Worm (Caenorhabditis elegans): ENCODE results near the gene scvp-1.

Gene scvp-1

ce11 chrV:10887564-10887963, 43.5 kb downstream of the scvp-1 start:
- peak; percentile 30 for TF ChIP-seq nhr-85 (tag)
- TF ChIP-seq F16B12.6 (tag; optimal IDR thresholded peaks at IDR 0.05), result no peak
- TF ChIP-seq aha-1 (tag; optimal IDR thresholded peaks at IDR 0.05), result no peak
- no peak for TF ChIP-seq efl-1 (optimal IDR thresholded peaks at IDR 0.05)
- peak in 1 of 2 experiments; percentile 89 for TF ChIP-seq efl-1 (GFP tag; optimal IDR thresholded peaks at IDR 0.05 in 1 of 2)
- no peak for TF ChIP-seq swsn-7 (tag; optimal IDR thresholded peaks at IDR 0.05)
- no peak for TF ChIP-seq sox-4 (tag; optimal IDR thresholded peaks at IDR 0.05)
- no peak for TF ChIP-seq ceh-63 (GFP tag; optimal IDR thresholded peaks at IDR 0.05)
- TF ChIP-seq lsy-2 (tag; optimal IDR thresholded peaks at IDR 0.05), result peak in 1 of 2 experiments; percentile 3
- TF ChIP-seq pax-3 (tag; optimal IDR thresholded peaks at IDR 0.05), result no peak
- TF ChIP-seq lin-15B (tag; optimal IDR thresholded peaks at IDR 0.05), result no peak
- TF ChIP-seq lin-13 (GFP tag; optimal IDR thresholded peaks at IDR 0.05), result no peak
- TF ChIP-seq fos-1 (tag; optimal IDR thresholded peaks at IDR 0.05), result no peak
- no peak for TF ChIP-seq ceh-8 (GFP tag; optimal IDR thresholded peaks at IDR 0.05)
- TF ChIP-seq hlh-17 (GFP tag; optimal IDR thresholded peaks at IDR 0.05; ENCODE audit: borderline replicate concordance), result no peak
- TF ChIP-seq fkh-10 (GFP tag; optimal IDR thresholded peaks at IDR 0.05), result no peak
- peak; percentile 15 for TF ChIP-seq ama-1 (optimal IDR thresholded peaks at IDR 0.05)
- peak in 1 of 2 experiments; percentile 9 for TF ChIP-seq lin-35 (GFP tag; optimal IDR thresholded peaks at IDR 0.05)
- TF ChIP-seq nhr-90 (tag; optimal IDR thresholded peaks at IDR 0.05; ENCODE audit: poor library complexity), result peak; percentile 28
- TF ChIP-seq dsc-1 (tag; optimal IDR thresholded peaks at IDR 0.05), result no peak
- no peak for TF ChIP-seq rnt-1 (tag; optimal IDR thresholded peaks at IDR 0.05)
- no peak for TF ChIP-seq fkh-4 (tag; optimal IDR thresholded peaks at IDR 0.05; ENCODE audit: borderline replicate concordance)
- peak; percentile 6 for TF ChIP-seq nhr-47 (tag; optimal IDR thresholded peaks at IDR 0.05)
- peak; percentile 34 for TF ChIP-seq nhr-71 (tag; optimal IDR thresholded peaks at IDR 0.05)
- TF ChIP-seq C16A3.4 (tag; optimal IDR thresholded peaks at IDR 0.05), result peak; percentile 49

ce11 chrV:10886405-10886887, 44.6 kb downstream of the scvp-1 start, which contains the start of gene F32D8.3:
TSS of gene F32D8.3 (plus strand) at chrV:10886837.
- no peak for TF ChIP-seq vab-15 (tag; optimal IDR thresholded peaks at IDR 0.05)
- TF ChIP-seq efl-1 (optimal IDR thresholded peaks at IDR 0.05), result no peak
- no peak for TF ChIP-seq efl-1 (GFP tag; optimal IDR thresholded peaks at IDR 0.05 in 1 of 2)
- peak; percentile 98 for TF ChIP-seq blmp-1 (tag; optimal IDR thresholded peaks at IDR 0.05)
- no peak for TF ChIP-seq aha-1 (tag; optimal IDR thresholded peaks at IDR 0.05)
- no peak for TF ChIP-seq nhr-237 (tag; optimal IDR thresholded peaks at IDR 0.05)
- TF ChIP-seq unc-30 (tag; optimal IDR thresholded peaks at IDR 0.05), result no peak
- peak; percentile 46 for TF ChIP-seq lin-14 (GFP tag; optimal IDR thresholded peaks at IDR 0.05)
- no peak for TF ChIP-seq fkh-4 (tag; optimal IDR thresholded peaks at IDR 0.05; ENCODE audit: borderline replicate concordance)
- TF ChIP-seq ceh-90 (tag; optimal IDR thresholded peaks at IDR 0.05), result no peak
- no peak for TF ChIP-seq ceh-8 (GFP tag; optimal IDR thresholded peaks at IDR 0.05)
- no peak for TF ChIP-seq nhr-90 (tag; optimal IDR thresholded peaks at IDR 0.05; ENCODE audit: poor library complexity)
- TF ChIP-seq elt-3 (tag; optimal IDR thresholded peaks at IDR 0.05), result peak in 1 of 6 experiments; percentile 36
- TF ChIP-seq sox-4 (tag; optimal IDR thresholded peaks at IDR 0.05), result no peak
- TF ChIP-seq sup-37 (GFP tag; optimal IDR thresholded peaks at IDR 0.05), result no peak
- no peak for TF ChIP-seq efl-3 (GFP tag; optimal IDR thresholded peaks at IDR 0.05)
- no peak for TF ChIP-seq egl-27 (tag; optimal IDR thresholded peaks at IDR 0.05)
- no peak for TF ChIP-seq nhr-28 (tag; optimal IDR thresholded peaks at IDR 0.05)
- no peak for TF ChIP-seq ces-1 (GFP tag; optimal IDR thresholded peaks at IDR 0.05)

ce11 chrV:10883478-10883877, 47.6 kb downstream of the scvp-1 start, which contains the start of gene F32D8.2:
TSS of gene F32D8.2 (plus strand) at chrV:10883778.
- TF ChIP-seq unc-30 (tag; optimal IDR thresholded peaks at IDR 0.05) (no peak), F16B12.6 (tag; optimal IDR thresholded peaks at IDR 0.05) (no peak), ceh-90 (tag; optimal IDR thresholded peaks at IDR 0.05) (no peak), ets-5 (GFP tag; IDR thresholded peaks at IDR 0.05) (no peak), pax-3 (tag; optimal IDR thresholded peaks at IDR 0.05) (no peak), skn-1 (tag; optimal IDR thresholded peaks at IDR 0.05) (no peak), ceh-82 (tag; optimal IDR thresholded peaks at IDR 0.05) (no peak), nhr-12 (tag; optimal IDR thresholded peaks at IDR 0.05) (no peak), irx-1 (tag; optimal IDR thresholded peaks at IDR 0.05) (no peak)

Data from whole organism, L1 larva.